Fruit fly (Drosophila melanogaster): ENCODE data around the gene rn.

The rn gene

DNA sequence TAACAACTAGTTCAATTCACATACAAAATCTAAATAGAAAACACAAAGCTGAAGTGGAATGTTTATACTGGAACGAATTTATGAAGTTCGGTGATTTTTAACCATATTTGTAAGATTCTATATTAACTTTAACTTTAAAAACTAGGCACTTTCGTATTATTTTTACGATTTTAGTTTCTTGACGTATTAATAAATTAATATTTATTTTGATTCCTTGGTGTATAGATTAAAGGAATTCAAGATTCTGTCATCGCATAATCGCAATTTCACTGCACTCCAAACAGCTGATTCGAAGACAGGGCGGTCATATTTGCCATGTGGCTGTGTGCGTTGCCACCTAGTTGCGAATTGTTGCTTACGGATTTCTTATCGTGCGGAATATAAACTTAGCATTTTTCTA, 60.0 kb downstream of the rn start, which contains the start of the genes CG1227 and Dtwd2 (continued):
- TF ChIP-seq CG12236 (GFP tag; optimal IDR thresholded peaks at IDR 0.05) (peak; percentile 42), Kr (GFP tag; optimal IDR thresholded peaks at IDR 0.05) (no peak), tgo (GFP tag; IDR thresholded peaks at IDR 0.05) (peak; percentile 93), CG11696 (GFP tag; IDR thresholded peaks at IDR 0.05) (peak; percentile 79), CG12391 (tag; optimal IDR thresholded peaks at IDR 0.05) (peak; percentile 97), crc (GFP tag; optimal IDR thresholded peaks at IDR 0.05) (peak; percentile 35), CG13894 (tag; optimal IDR thresholded peaks at IDR 0.05) (no peak), Hmr (GFP tag; optimal IDR thresholded peaks at IDR 0.05) (peak; percentile 92), H15 (GFP tag; IDR thresholded peaks at IDR 0.05) (peak; percentile 78; the same call in 2 of the 3 replicates), ash1 (GFP tag; optimal IDR thresholded peaks at IDR 0.05) (no peak), HmgZ (tag; optimal IDR thresholded peaks at IDR 0.05) (peak; percentile 96), Sry-β (GFP tag; optimal IDR thresholded peaks at IDR 0.05) (no peak), CG18599 (GFP tag; optimal IDR thresholded peaks at IDR 0.05) (peak; percentile 93), en (GFP tag; optimal IDR thresholded peaks at IDR 0.05) (no peak), CG2889 (GFP tag; IDR thresholded peaks at IDR 0.05) (peak; percentile 89), CG9817 (tag; optimal IDR thresholded peaks at IDR 0.05) (peak; percentile 93), kni (GFP tag; optimal IDR thresholded peaks at IDR 0.05) (no peak), CG14050 (GFP tag; IDR thresholded peaks at IDR 0.05) (peak; percentile 88), Oaz (GFP tag; IDR thresholded peaks at IDR 0.05) (peak; percentile 89), CG2120 (GFP tag; optimal IDR thresholded peaks at IDR 0.05) (peak; percentile 90), ase (GFP tag; IDR thresholded peaks at IDR 0.05) (peak; percentile 86), sima (GFP tag; optimal IDR thresholded peaks at IDR 0.05) (peak; percentile 49), CHES-1-like (GFP tag; optimal IDR thresholded peaks at IDR 0.05) (peak; percentile 32), CG12104 (GFP tag; optimal IDR thresholded peaks at IDR 0.05) (peak; percentile 83), Bteb2 (GFP tag; optimal IDR thresholded peaks at IDR 0.05) (peak; percentile 86), tx (GFP tag; optimal IDR thresholded peaks at IDR 0.05) (peak; percentile 30), C15 (GFP tag; IDR thresholded peaks at IDR 0.05) (peak; percentile 83; the same call in 1 of the 3 replicates), oc (tag; optimal IDR thresholded peaks at IDR 0.05) (peak; percentile 93)

DNA sequence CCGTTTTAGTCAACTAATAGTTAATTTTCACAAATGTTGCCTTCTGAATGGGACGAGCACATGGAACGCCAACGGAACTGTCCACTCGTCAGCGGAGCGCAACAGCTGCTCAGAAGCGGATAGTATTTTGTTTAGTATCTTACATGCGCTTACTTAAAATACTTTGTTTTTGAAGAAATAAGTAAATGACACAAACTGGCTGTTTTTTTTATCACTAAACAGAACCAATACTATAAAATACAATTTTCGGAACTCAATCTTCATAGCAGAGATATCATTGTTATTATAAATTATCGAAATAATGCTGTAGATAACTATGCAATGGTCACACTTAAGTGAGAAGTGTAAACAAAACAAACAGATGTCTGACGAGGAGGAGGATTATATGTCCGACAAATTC, 62.5 kb downstream of the rn start, which contains the start of the genes Noc3 and CG10053:
Gene Noc3, minus strand, starts transcription at position 81 of the 400 bp plus-strand sequence.
Gene CG10053, plus strand, starts transcription at position 202 of the 400 bp plus-strand sequence.
- no peak for TF ChIP-seq cato (GFP tag; optimal IDR thresholded peaks at IDR 0.05; ENCODE audit: borderline replicate concordance)
- peak; percentile 65 for TF ChIP-seq CG30020 (tag; optimal IDR thresholded peaks at IDR 0.05)
- no peak for TF ChIP-seq CG4360 (GFP tag; IDR thresholded peaks at IDR 0.05)
- TF ChIP-seq pzg (GFP tag; optimal IDR thresholded peaks at IDR 0.05): peak; percentile 60
- TF ChIP-seq CG12391 (tag; optimal IDR thresholded peaks at IDR 0.05): no peak
- TF ChIP-seq crp (GFP tag; optimal IDR thresholded peaks at IDR 0.05): peak; percentile 81 to 93
- peak; percentile 79 for TF ChIP-seq YL-1 (GFP tag; optimal IDR thresholded peaks at IDR 0.05)
- TF ChIP-seq Fer2 (tag; optimal IDR thresholded peaks at IDR 0.05): no peak
- TF ChIP-seq Ets97D (GFP tag; optimal IDR thresholded peaks at IDR 0.05): peak; percentile 54
- TF ChIP-seq CG17385 (GFP tag; optimal IDR thresholded peaks at IDR 0.05): no peak
- TF ChIP-seq zfh2 (GFP tag; optimal IDR thresholded peaks at IDR 0.05): no peak
- TF ChIP-seq CG2116 (GFP tag; optimal IDR thresholded peaks at IDR 0.05): peak; percentile 45
- no peak for TF ChIP-seq inv (GFP tag; IDR thresholded peaks at IDR 0.05; ENCODE audit: partially characterized antibody)
- no peak for TF ChIP-seq exex (tag; optimal IDR thresholded peaks at IDR 0.05)
- TF ChIP-seq MESR4 (GFP tag; optimal IDR thresholded peaks at IDR 0.05): peak; percentile 47
- peak; percentile 82 for TF ChIP-seq stwl (tag; optimal IDR thresholded peaks at IDR 0.05)
- no peak for TF ChIP-seq CG13775 (GFP tag; optimal IDR thresholded peaks at IDR 0.05)
- 0 out of 4 replicates have a peak, but pooled peaks have one; percentile 38 for TF ChIP-seq Dll (GFP tag; IDR thresholded peaks at IDR 0.05; ENCODE audit: partially characterized antibody)
- no peak for TF ChIP-seq pita (GFP tag; optimal IDR thresholded peaks at IDR 0.05)
- TF ChIP-seq Max (GFP tag; optimal IDR thresholded peaks at IDR 0.05): peak; percentile 84
- TF ChIP-seq Dp (GFP tag; optimal IDR thresholded peaks at IDR 0.05): peak; percentile 10
- TF ChIP-seq sens (GFP tag): peak; percentile 48
- TF ChIP-seq trem (tag; optimal IDR thresholded peaks at IDR 0.05): peak; percentile 99
- peak; percentile 81 for TF ChIP-seq CG4617 (GFP tag; optimal IDR thresholded peaks at IDR 0.05; ENCODE audit: borderline replicate concordance)
